Fruit fly (Drosophila melanogaster): ENCODE measurements around the gene Desi.

DNA sequence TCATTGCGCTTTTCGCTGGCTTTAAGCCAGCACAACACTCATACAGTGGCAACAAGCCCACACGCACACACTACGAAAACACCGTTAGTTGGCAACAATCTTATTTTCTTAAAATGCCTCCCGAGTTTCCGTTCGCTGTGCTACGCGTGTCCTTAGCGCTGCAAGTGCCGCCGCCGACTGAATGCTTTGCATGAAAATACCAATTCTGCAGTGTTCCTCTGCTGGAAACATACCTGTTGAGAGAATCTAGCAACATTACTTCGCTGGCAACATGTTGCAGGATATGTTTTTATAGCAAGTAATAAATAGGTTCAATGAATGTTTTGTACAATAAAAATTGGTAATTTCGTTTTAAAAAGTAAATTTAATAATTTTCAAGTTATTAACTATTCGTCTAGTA, 28.3 kb upstream of the Desi start, which contains the start of gene TkR86C:
- no peak for TF ChIP-seq toe (GFP tag; optimal IDR thresholded peaks at IDR 0.05)
- TF ChIP-seq tj (GFP tag; optimal IDR thresholded peaks at IDR 0.05) = no peak
- TF ChIP-seq CG33017 (tag; optimal IDR thresholded peaks at IDR 0.05) = no peak
- TF ChIP-seq cnc (optimal IDR thresholded peaks at IDR 0.05) = no peak
- TF ChIP-seq Clk (GFP tag; optimal IDR thresholded peaks at IDR 0.05) = no peak
- no peak for TF ChIP-seq cic (GFP tag; optimal IDR thresholded peaks at IDR 0.05)
- TF ChIP-seq CG7101 (tag; optimal IDR thresholded peaks at IDR 0.05) = no peak
- no peak for TF ChIP-seq bab1 (GFP tag; optimal IDR thresholded peaks at IDR 0.05)
- TF ChIP-seq Mnt (GFP tag; optimal IDR thresholded peaks at IDR 0.05) = no peak
- TF ChIP-seq CG7045 (GFP tag; optimal IDR thresholded peaks at IDR 0.05) = no peak
